Worm (Caenorhabditis elegans) whole organism, late embryonic: ENCODE data around the gene F26F2.11.

Experiments
- C08G9.2 ChIP-seq: sonication (generic microtip); optimal IDR thresholded peaks from 2 replicates; lab custom pipeline; 2016; ENCODE audit warnings: mild to moderate bottlenecking, missing genetic modification characterization, moderate library complexity, missing compliant biosample characterization
- C38D4.7 ChIP-seq: fragments of 200-800 bp; sonication (Bioruptor generic); optimal IDR thresholded peaks from 2 replicates; lab custom pipeline; 2018; ENCODE audit warnings: mild to moderate bottlenecking, missing genetic modification characterization, moderate library complexity, missing compliant biosample characterization
- F13H6.1 ChIP-seq: sonication (generic microtip); optimal IDR thresholded peaks from 2 replicates; lab custom pipeline; 2016; ENCODE audit warnings: missing genetic modification characterization, missing compliant biosample characterization
- K02D7.2 ChIP-seq: sonication (generic microtip); optimal IDR thresholded peaks from 2 replicates; lab custom pipeline; 2017; ENCODE audit warnings: mild to moderate bottlenecking, missing genetic modification characterization, missing compliant biosample characterization
- Y22D7AL.16 ChIP-seq: sonication (generic microtip); optimal IDR thresholded peaks from 2 replicates; lab custom pipeline; 2016; ENCODE audit warnings: missing genetic modification characterization, missing compliant biosample characterization
- ahr-1 ChIP-seq: sonication (generic microtip); optimal IDR thresholded peaks from 2 replicates; lab custom pipeline; 2016; ENCODE audit warnings: missing genetic modification characterization, missing compliant biosample characterization
- ceh-2 ChIP-seq: sonication (generic microtip); optimal IDR thresholded peaks from 2 replicates; lab custom pipeline; 2016; ENCODE audit warnings: missing genotype, missing genetic modification characterization, missing compliant biosample characterization
- ceh-24 ChIP-seq: sonication (generic microtip); optimal IDR thresholded peaks from 2 replicates; lab custom pipeline; 2016; ENCODE audit warnings: mild to moderate bottlenecking, missing genetic modification characterization, missing compliant biosample characterization
- ceh-45 ChIP-seq: fragments of 200-800 bp; sonication (Bioruptor generic); IDR thresholded peaks from 2 replicates; pipeline ENCODE4 v1.3.6; 2022; ENCODE audit warnings: missing genetic modification reagents, missing genetic modification characterization, missing compliant biosample characterization
- ceh-48 ChIP-seq: sonication (generic microtip); optimal IDR thresholded peaks from 2 replicates; lab custom pipeline; 2016; ENCODE audit warnings: missing genetic modification characterization, inconsistent platforms, missing compliant biosample characterization
- ceh-6 ChIP-seq: fragments of 200-800 bp; sonication (Bioruptor generic); optimal IDR thresholded peaks from 2 replicates; lab custom pipeline; 2018; ENCODE audit warnings: mild to moderate bottlenecking, missing genetic modification characterization, missing compliant biosample characterization
- ceh-9 ChIP-seq: sonication (generic microtip); optimal IDR thresholded peaks from 2 replicates; lab custom pipeline; 2016; ENCODE audit warnings: mild to moderate bottlenecking, missing genetic modification characterization, inconsistent platforms, missing compliant biosample characterization
- che-1 ChIP-seq: sonication (generic microtip); optimal IDR thresholded peaks from 2 replicates; lab custom pipeline; 2016; ENCODE audit warnings: mild to moderate bottlenecking, missing genetic modification characterization, missing compliant biosample characterization
- dve-1 ChIP-seq: sonication (generic microtip); optimal IDR thresholded peaks from 2 replicates; lab custom pipeline; 2017; ENCODE audit warnings: antibody characterized with exemption, mild to moderate bottlenecking, missing genetic modification characterization, missing compliant biosample characterization
- elt-4 ChIP-seq: sonication (generic microtip); optimal IDR thresholded peaks from 2 replicates; lab custom pipeline; 2016; ENCODE audit warnings: missing genetic modification characterization, missing compliant biosample characterization
- hlh-15 ChIP-seq: sonication (generic microtip); optimal IDR thresholded peaks from 2 replicates; lab custom pipeline; 2016; ENCODE audit warnings: missing genetic modification characterization, missing compliant biosample characterization
- hlh-30 ChIP-seq: sonication (generic microtip); optimal IDR thresholded peaks from 2 replicates; lab custom pipeline; 2017; ENCODE audit warnings: antibody characterized with exemption, missing genetic modification characterization, missing compliant biosample characterization; ENCODE audit not compliant: insufficient read depth
- hlh-8 ChIP-seq: sonication (generic microtip); optimal IDR thresholded peaks from 2 replicates; lab custom pipeline; 2016; ENCODE audit warnings: missing genotype, missing genetic modification characterization, missing compliant biosample characterization
- lin-11 ChIP-seq: fragments of 200-800 bp; sonication (Bioruptor generic); optimal IDR thresholded peaks from 2 replicates; lab custom pipeline; 2018; ENCODE audit warnings: mild to moderate bottlenecking, missing genetic modification characterization, missing compliant biosample characterization
- nfya-1 ChIP-seq: sonication (generic microtip); optimal IDR thresholded peaks from 2 replicates; lab custom pipeline; 2017; ENCODE audit warnings: missing genetic modification characterization, mild to moderate bottlenecking, missing compliant biosample characterization, antibody characterized with exemption, moderate library complexity
- nhr-11 ChIP-seq: fragments of 150-350 bp; optimal IDR thresholded peaks from 2 replicates; lab custom pipeline; 2014; ENCODE audit warnings: missing biosample characterization, missing genetic modification characterization
- nhr-232 ChIP-seq: sonication (generic microtip); optimal IDR thresholded peaks from 2 replicates; lab custom pipeline; 2016; ENCODE audit warnings: missing genetic modification characterization, missing compliant biosample characterization
- npax-4 ChIP-seq: sonication (generic microtip); optimal IDR thresholded peaks from 2 replicates; lab custom pipeline; 2016; ENCODE audit warnings: missing genetic modification characterization, missing compliant biosample characterization
- odd-2 ChIP-seq: sonication (generic microtip); optimal IDR thresholded peaks from 2 replicates; lab custom pipeline; 2017; ENCODE audit warnings: antibody characterized with exemption, mild to moderate bottlenecking, missing genetic modification characterization, missing compliant biosample characterization
- pat-9 ChIP-seq: fragments of 200-800 bp; sonication (Bioruptor generic); optimal IDR thresholded peaks from 2 replicates; lab custom pipeline; 2018; ENCODE audit warnings: mild to moderate bottlenecking, missing genetic modification characterization, moderate library complexity, missing compliant biosample characterization
- pha-2 ChIP-seq: sonication (generic microtip); optimal IDR thresholded peaks from 2 replicates; lab custom pipeline; 2017; ENCODE audit warnings: mild to moderate bottlenecking, missing genetic modification characterization, missing compliant biosample characterization
- pros-1 ChIP-seq: fragments of 150-350 bp; optimal IDR thresholded peaks from 2 replicates; lab custom pipeline; 2014; ENCODE audit warnings: missing biosample characterization, missing genetic modification reagents, missing genetic modification characterization
- rnt-1 ChIP-seq: sonication (generic microtip); optimal IDR thresholded peaks from 2 replicates; lab custom pipeline; 2016; ENCODE audit warnings: missing genetic modification characterization, missing compliant biosample characterization
- sdc-2 ChIP-seq: sonication (generic microtip); optimal IDR thresholded peaks from 2 replicates; lab custom pipeline; 2016; ENCODE audit warnings: missing genotype, missing genetic modification characterization, missing compliant biosample characterization
- sox-2 ChIP-seq: fragments of 200-800 bp; sonication (Bioruptor generic); IDR thresholded peaks from 2 replicates; pipeline ENCODE4 v1.3.6; 2022; ENCODE audit warnings: missing genetic modification reagents, missing genetic modification characterization, missing compliant biosample characterization
- ttx-3 ChIP-seq: sonication (generic microtip); optimal IDR thresholded peaks from 2 replicates; lab custom pipeline; 2016; ENCODE audit warnings: missing genetic modification reagents, missing genetic modification characterization, missing compliant biosample characterization
- unc-3 ChIP-seq, 2 experiments: fragments of 200-800 bp in 1 of 2; sonication (Bioruptor generic) in 1 of 2; sonication (generic microtip) in 1 of 2; conservative IDR thresholded peaks in 1 of 2; optimal IDR thresholded peaks in 1 of 2; 2 replicates each; pipeline versions ENCODE4 v1.3.6 to Lab custom; 2016 to 2022; ENCODE audit warnings: missing compliant biosample characterization in 2 of 2, missing genetic modification characterization in 2 of 2, missing genetic modification reagents in 1 of 2
- unc-42 ChIP-seq: sonication (generic microtip); optimal IDR thresholded peaks from 2 replicates; lab custom pipeline; 2016; ENCODE audit warnings: missing genotype, missing genetic modification characterization, missing compliant biosample characterization
- zip-5 ChIP-seq: sonication (generic microtip); optimal IDR thresholded peaks from 2 replicates; lab custom pipeline; 2016; ENCODE audit warnings: missing genetic modification characterization, missing compliant biosample characterization
- ztf-16 ChIP-seq: sonication (generic microtip); optimal IDR thresholded peaks from 2 replicates; lab custom pipeline; 2017; ENCODE audit warnings: missing genetic modification characterization, missing compliant biosample characterization

The F26F2.11 gene

DNA sequence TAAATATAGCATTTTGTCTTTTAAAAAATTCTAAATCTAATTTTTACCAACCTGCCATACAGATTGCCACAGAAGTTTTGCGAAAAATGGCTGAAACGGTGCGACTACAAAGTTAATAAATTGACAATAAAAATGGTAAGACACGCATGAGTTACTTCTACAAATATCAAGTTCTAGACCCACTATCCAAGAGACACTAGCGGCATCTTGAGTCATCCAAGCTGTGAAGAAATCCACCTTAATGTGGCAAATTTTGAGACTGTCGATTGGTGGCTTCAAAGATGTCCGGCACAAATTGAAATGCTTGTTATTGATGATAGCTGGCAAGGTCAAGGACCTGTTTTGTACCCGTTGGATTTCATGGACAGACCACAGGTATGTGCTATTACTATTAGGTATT lies 38.8 kb upstream of the F26F2.11 start, which contains the start of gene F46B3.16:
TSS of gene F46B3.16 (plus strand) at position 301 of the 400 bp plus-strand sequence.
- no peak for TF ChIP-seq sox-2 (GFP tag; lab: Robert Waterston, UW)
- TF ChIP-seq ztf-16 (tag; lab: Kevin White, UChicago) = no peak
- no peak for TF ChIP-seq F13H6.1 (tag; lab: Kevin White, UChicago)
- TF ChIP-seq pros-1 (tag; lab: Kevin White, UChicago) = no peak
- no peak for TF ChIP-seq K02D7.2
- no peak for TF ChIP-seq odd-2 (tag; lab: Kevin White, UChicago)
- TF ChIP-seq unc-3 (GFP tag; conservative IDR thresholded peaks at IDR 0.05; lab: Robert Waterston, UW) = no peak
- no peak for TF ChIP-seq unc-3 (tag; optimal IDR thresholded peaks at IDR 0.05; lab: Kevin White, UChicago)
- no peak for TF ChIP-seq rnt-1
- TF ChIP-seq hlh-30 (tag; lab: Kevin White, UChicago) = no peak
- no peak for TF ChIP-seq ttx-3
- TF ChIP-seq hlh-15 (tag; lab: Kevin White, UChicago) = no peak
- no peak for TF ChIP-seq dve-1 (tag; lab: Kevin White, UChicago)
- TF ChIP-seq sdc-2 (tag; lab: Kevin White, UChicago) = no peak
- no peak for TF ChIP-seq C08G9.2 (tag; lab: Kevin White, UChicago)

DNA sequence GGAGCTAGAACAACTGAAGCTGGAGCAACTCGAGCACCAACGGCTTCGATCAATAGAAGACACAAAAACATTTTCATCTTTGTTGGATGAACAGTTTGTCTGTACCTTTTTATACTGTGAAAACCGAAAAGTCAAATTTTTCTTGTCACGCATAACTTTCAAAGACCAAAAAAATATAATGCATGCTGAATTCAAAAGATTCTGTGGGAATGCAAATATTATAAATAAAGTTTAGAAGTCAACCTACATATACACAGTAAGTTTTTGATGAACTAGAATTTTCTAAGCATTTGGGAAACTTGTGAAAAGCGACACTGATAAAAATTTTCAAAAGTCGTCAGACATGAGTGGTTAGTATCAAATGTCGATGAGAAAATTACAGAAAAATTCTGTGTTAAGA lies 38.1 kb upstream of the F26F2.11 start, which contains the start of gene F46B3.15:
TSS of gene F46B3.15 (minus strand) at position 101 of the 400 bp plus-strand sequence.
- TF ChIP-seq unc-42 (tag; lab: Kevin White, UChicago) = no peak
- TF ChIP-seq ceh-24 (tag; lab: Kevin White, UChicago) = no peak
- TF ChIP-seq che-1 (tag; lab: Kevin White, UChicago) = no peak
- TF ChIP-seq ceh-6 (GFP tag; lab: Kevin White, UChicago) = no peak
- TF ChIP-seq nhr-11 (tag; lab: Kevin White, UChicago) = no peak
- no peak for TF ChIP-seq lin-11
- TF ChIP-seq ceh-48 (tag; lab: Kevin White, UChicago) = no peak
- TF ChIP-seq, all 69 proteins: peak for 0

DNA sequence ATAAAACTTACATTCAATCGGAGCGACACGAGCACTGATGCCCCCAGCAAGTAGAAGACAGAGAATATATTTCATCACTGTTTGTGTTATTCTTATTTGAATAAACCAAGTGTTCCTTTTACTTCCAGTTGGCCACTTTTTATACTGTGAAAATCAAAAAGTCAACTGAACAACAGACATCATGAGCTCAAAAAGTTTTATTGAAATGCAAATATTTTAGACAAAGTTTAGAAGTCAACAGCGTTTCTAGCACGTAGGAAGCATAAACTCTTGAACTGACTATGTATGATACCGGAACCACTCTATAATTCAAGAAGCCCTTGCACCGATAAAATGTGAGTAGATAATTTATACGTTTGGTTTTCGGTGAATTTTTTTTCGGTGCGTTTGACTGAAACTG lies 35.7 kb upstream of the F26F2.11 start, which contains the start of gene F46B3.14:
TSS of gene F46B3.14 (minus strand) at position 101 of the 400 bp plus-strand sequence.
- TF ChIP-seq ttx-3 (no peak), pat-9 (no peak), ceh-9 (tag; lab: Kevin White, UChicago) (no peak)

DNA sequence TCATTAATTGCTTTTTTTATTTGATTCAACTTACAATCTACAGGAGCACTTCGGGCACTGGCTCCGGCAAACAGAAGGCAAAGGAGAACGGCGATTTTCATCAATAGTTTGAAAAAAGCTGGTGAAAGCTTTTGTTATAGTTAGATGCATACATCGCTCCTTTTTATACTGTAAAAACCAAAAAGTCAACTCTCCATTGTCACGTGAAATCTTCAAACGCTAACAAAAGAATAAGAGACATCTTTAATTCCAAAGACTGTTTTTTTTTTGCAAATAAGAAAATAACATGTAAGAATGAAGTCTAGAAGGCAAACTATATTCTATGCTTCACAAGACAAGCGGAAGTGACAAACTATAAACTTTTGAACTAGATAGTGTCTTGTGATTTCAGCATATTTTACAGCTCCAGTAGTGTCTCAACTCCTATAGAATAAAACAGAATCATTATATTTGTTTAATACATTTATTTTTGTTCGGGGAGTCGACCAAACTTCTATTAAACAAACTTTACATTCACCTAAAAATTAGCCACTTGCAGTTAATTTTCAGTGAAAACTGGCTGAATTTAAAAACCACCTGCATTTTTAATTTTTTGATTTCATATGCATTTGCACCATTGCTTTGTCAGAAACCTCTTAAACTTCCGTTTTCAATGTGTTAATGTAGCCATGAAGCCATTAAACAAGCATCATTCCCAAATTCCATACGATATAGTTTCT lies 30.6 kb upstream of the F26F2.11 start, which contains the start of the genes F46B3.9 and srz-18:
TSS of gene F46B3.9 (minus strand) at position 101 of the 719 bp plus-strand sequence.
TSS of gene srz-18 (plus strand) at position 669 of the 719 bp plus-strand sequence.
- TF ChIP-seq dve-1 (tag; lab: Kevin White, UChicago) = no peak
- no peak for TF ChIP-seq npax-4 (tag; lab: Kevin White, UChicago)
- TF ChIP-seq elt-4 = no peak
- no peak for TF ChIP-seq zip-5 (tag; lab: Kevin White, UChicago)
- no peak for TF ChIP-seq Y22D7AL.16 (tag; lab: Kevin White, UChicago)
- TF ChIP-seq C38D4.7 = no peak

DNA sequence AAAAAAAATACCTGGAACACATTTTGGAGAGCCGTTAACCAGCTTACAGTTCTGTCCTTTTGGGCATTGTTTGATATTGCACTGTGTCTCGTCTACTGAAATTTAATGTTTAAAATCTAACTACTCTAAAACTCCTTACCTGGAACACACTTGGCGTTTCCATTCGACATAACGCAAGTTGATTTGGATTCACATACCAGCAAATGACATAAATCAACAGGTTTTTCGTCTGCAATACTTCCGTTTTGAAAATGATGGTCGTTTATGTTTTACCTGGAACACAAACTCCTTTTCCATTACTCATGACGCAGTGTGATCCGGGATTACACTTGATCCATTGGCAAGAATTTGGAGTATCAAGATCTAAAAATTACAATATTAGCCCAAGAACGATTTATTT lies 29.7 kb upstream of the F26F2.11 start:
- no peak for TF ChIP-seq rnt-1
- TF ChIP-seq nhr-232 = no peak
- TF ChIP-seq hlh-8 (tag; lab: Kevin White, UChicago) = no peak
- TF ChIP-seq ceh-45 = no peak
- TF ChIP-seq ahr-1 (tag; lab: Kevin White, UChicago) = no peak
- no peak for TF ChIP-seq ceh-9 (tag; lab: Kevin White, UChicago)
- no peak for TF ChIP-seq pha-2 (tag; lab: Kevin White, UChicago)
- no peak for TF ChIP-seq ceh-2
- no peak for TF ChIP-seq hlh-30 (tag; lab: Kevin White, UChicago)
- no peak for TF ChIP-seq unc-3 (GFP tag; conservative IDR thresholded peaks at IDR 0.05; lab: Robert Waterston, UW)
- no peak for TF ChIP-seq unc-3 (tag; optimal IDR thresholded peaks at IDR 0.05; lab: Kevin White, UChicago)
- no peak for TF ChIP-seq C38D4.7
- no peak for TF ChIP-seq ttx-3
- no peak for TF ChIP-seq nfya-1 (tag; lab: Kevin White, UChicago)
- TF ChIP-seq ztf-16 (tag; lab: Kevin White, UChicago) = no peak
- TF ChIP-seq sdc-2 (tag; lab: Kevin White, UChicago) = no peak
- TF ChIP-seq, all 69 proteins: peak for 0
